Fruit fly (Drosophila melanogaster): ENCODE results near the gene pbl.

DNA sequence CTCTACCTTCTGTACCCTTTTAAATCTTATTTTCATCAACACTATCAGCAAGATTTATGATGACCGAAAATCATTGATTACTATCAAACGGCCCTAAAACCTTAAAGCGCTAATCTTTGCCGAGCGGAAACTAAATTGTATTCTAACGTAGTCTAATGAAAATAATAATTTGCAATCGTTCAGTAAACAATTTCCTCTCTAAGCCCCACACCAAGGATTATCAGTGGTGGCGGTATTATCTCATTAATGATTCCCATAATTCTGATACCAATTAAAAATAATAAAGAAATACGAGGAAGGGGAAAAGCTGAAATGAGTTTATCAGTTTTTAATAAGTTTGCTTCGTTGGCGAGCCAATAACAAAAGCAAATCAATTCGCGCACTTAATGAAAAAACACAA lies 32.2 kb upstream of the pbl start:
- TF ChIP-seq CG8478 (optimal IDR thresholded peaks at IDR 0.05) (no peak), CTCF (optimal IDR thresholded peaks at IDR 0.05) (no peak)

Measured in S2 (cell line).